Worm (Caenorhabditis elegans) whole organism, L2 larva: Measurements from ENCODE around the gene cyp-29A2.

Experiments used
- egl-27 ChIP-seq: sonication (generic microtip); optimal IDR thresholded peaks from 3 replicates; lab custom pipeline; 2017; ENCODE audit warnings: missing biosample characterization, missing genetic modification reagents, missing genetic modification characterization
- fos-1 ChIP-seq: fragments of 150-350 bp; optimal IDR thresholded peaks from 2 replicates; lab custom pipeline; 2014; ENCODE audit warnings: missing biosample characterization, missing genetic modification characterization
- lin-13 ChIP-seq: fragments of 150-350 bp; optimal IDR thresholded peaks from 2 replicates; lab custom pipeline; 2014; ENCODE audit warnings: missing biosample characterization, missing genetic modification reagents, missing genetic modification characterization
- lsy-2 ChIP-seq, 2 experiments: fragments of 150-350 bp in 1 of 2; sonication (generic microtip) in 1 of 2; optimal IDR thresholded peaks; 2 replicates each; lab custom pipeline; 2014 to 2017; ENCODE audit warnings: missing biosample characterization in 2 of 2, missing genetic modification characterization in 2 of 2
- mdl-1 ChIP-seq, 2 experiments: fragments of 150-350 bp in 1 of 2; sonication (generic microtip) in 1 of 2; optimal IDR thresholded peaks; 2 replicates each; lab custom pipeline; 2017; ENCODE audit warnings: missing biosample characterization in 2 of 2, missing genetic modification characterization in 2 of 2
- nhr-12 ChIP-seq: fragments of 150-350 bp; optimal IDR thresholded peaks from 2 replicates; lab custom pipeline; 2014; ENCODE audit warnings: missing biosample characterization, missing genetic modification characterization
- nhr-77 ChIP-seq: fragments of 150-350 bp; optimal IDR thresholded peaks from 2 replicates; lab custom pipeline; 2014; ENCODE audit warnings: missing biosample characterization, missing genetic modification characterization
- unc-39 ChIP-seq: fragments of 150-350 bp; optimal IDR thresholded peaks from 2 replicates; lab custom pipeline; 2014; ENCODE audit warnings: missing biosample characterization, missing genetic modification characterization
- zag-1 ChIP-seq: fragments of 150-350 bp; optimal IDR thresholded peaks from 2 replicates; lab custom pipeline; 2014; ENCODE audit warnings: missing biosample characterization, missing genetic modification characterization
- ztf-4 ChIP-seq: fragments of 150-350 bp; optimal IDR thresholded peaks from 2 replicates; lab custom pipeline; 2014; ENCODE audit warnings: missing biosample characterization, missing genetic modification characterization

DNA sequence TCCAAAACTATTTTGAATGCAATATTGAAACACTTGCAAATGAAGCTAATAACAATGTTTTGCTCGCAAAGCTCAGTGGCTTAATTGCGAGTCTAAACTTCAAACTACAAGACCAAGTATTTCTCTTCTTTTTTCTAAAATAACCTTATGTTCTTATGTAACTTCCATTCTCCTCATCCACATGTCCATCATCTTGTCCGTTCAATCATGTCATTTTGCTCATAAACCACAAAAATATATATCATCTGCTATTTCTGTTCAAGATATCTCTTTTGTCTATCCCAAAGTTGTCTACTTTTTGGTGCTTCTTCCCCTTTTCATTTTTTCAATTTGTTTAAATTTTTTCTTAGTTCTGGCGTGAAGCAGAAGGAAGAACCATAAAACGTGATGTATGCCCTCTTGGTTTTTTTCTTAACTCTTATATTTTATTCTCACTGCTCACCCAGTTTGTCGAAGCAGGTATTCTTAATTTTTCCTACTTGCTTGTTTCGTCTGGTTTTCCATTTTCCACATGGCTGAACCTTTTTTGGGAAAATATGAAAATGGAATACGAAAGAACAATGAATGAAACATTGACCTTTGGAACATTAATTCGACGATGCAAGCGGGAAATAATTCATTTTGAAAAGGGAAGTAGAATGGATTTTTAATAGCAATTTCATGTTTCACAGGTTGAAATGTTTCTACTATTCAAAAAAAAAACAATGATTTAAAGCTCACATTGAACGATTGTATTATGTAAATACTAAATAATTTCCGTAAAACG lies 46.6 kb upstream of the cyp-29A2 start:
- no peak for TF ChIP-seq ztf-4 (tag; lab: Kevin White, UChicago)
- no peak for TF ChIP-seq mdl-1 (tag; optimal IDR thresholded peaks at IDR 0.05; lab: Kevin White, UChicago)
- TF ChIP-seq zag-1, result no peak
- TF ChIP-seq nhr-12 (tag; lab: Kevin White, UChicago), result no peak
- TF ChIP-seq lin-13, result no peak
- no peak for TF ChIP-seq egl-27 (tag; lab: Kevin White, UChicago)
- TF ChIP-seq unc-39, result no peak
- TF ChIP-seq lsy-2 (tag; optimal IDR thresholded peaks at IDR 0.05; lab: Kevin White, UChicago), result no peak
- no peak for TF ChIP-seq fos-1 (tag; lab: Kevin White, UChicago)
- no peak for TF ChIP-seq nhr-77 (tag; lab: Kevin White, UChicago)
